Worm (Caenorhabditis elegans): ENCODE results near the gene snb-5.

snb-5 gene

ce11 chrIII:8239325-8239724 is 36.5 kb downstream of the snb-5 start, which contains the start of gene tsp-1:
Gene tsp-1, minus strand, starts transcription at chrIII:8239423.
- TF ChIP-seq elt-2 (tag; optimal IDR thresholded peaks at IDR 0.05) (peak; percentile 24), hlh-13 (GFP tag; optimal IDR thresholded peaks at IDR 0.05) (no peak)

DNA sequence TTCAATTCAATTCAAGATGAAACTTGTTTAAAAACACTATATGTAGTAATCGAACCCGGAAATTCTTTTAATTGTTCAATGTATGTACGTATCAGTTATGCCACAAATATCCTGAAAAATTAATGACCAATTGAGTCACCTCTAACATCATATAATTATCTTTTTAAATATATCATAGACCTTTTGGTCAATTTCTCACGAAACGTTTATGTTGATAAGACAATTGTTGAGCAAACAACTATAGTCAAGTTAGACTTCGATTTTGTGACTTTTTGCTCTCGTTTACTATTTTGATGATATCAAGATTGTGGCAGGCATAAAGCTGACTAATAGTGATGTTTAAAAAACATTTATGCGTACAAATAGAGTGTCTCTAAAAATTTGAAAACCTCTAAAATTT is 37.4 kb downstream of the snb-5 start:
- TF ChIP-seq fkh-6 (tag; optimal IDR thresholded peaks at IDR 0.05) (no peak), elt-2 (tag; optimal IDR thresholded peaks at IDR 0.05) (peak; percentile 24), Y22D7AL.16 (tag; optimal IDR thresholded peaks at IDR 0.05) (no peak)

DNA sequence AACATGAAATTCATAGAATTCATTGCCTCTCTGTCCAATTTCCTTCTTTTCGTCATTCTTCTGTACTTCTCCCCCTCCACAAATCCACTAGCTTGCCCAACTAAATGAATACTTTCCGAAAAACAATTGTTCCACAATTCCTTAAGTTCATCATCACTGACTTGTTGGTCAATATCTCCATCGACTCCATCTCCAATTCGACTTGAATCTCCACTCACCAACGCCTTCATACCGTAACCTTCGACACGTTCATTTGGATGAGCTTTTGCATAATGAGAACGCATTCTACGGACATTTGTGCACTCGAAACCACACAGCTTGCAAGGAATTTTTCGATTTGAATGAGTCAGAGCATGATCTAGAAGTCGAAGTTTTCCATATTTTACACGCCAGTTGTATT is 38.1 kb downstream of the snb-5 start:
- no peak for TF ChIP-seq pat-9 (tag; optimal IDR thresholded peaks at IDR 0.05)
- TF ChIP-seq ceh-6 (GFP tag; optimal IDR thresholded peaks at IDR 0.05): no peak

- TF ChIP-seq ceh-30 (tag; optimal IDR thresholded peaks at IDR 0.05): peak; percentile 100
- TF ChIP-seq elt-4 (tag; optimal IDR thresholded peaks at IDR 0.05): no peak
- peak; percentile 31 for TF ChIP-seq hlh-30 (tag; optimal IDR thresholded peaks at IDR 0.05; ENCODE audit: insufficient read depth)
- peak; percentile 7 for TF ChIP-seq nhr-232 (tag; optimal IDR thresholded peaks at IDR 0.05)
Observed at ce11 chrIII:8242809-8243208, 40.0 kb downstream of the snb-5 start, which contains the start of gene C02F5.12. Gene C02F5.12, minus strand, starts transcription at chrIII:8243029.

- TF ChIP-seq ahr-1 (tag; optimal IDR thresholded peaks at IDR 0.05) (no peak), pha-2 (tag; optimal IDR thresholded peaks at IDR 0.05) (no peak), ama-1 (optimal IDR thresholded peaks at IDR 0.05) (no peak)
Observed at ce11 chrIII:8244052-8244451, 41.2 kb downstream of the snb-5 start, which contains the start of the genes pbs-6 and cids-1. Gene pbs-6, minus strand, starts transcription at chrIII:8244092. Gene cids-1, plus strand, starts transcription at chrIII:8244445.

DNA sequence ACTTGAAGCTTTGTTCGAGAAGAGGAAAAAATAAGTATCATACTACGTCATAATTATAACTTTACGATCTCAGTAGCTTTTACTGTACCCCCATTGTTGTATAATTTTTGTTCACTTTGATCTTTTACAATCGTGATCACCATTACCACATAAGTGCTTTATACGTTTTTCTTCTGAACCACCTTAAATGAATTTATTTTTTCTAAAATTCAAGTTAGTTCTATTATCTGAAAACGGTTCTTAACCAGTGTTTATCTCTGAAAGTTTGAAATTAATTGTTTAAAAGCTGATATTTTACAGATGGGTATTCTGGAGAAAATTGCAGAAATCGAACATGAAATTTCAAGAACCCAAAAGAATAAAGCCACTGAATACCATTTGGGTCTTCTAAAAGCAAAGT is 42.7 kb downstream of the snb-5 start, which contains the start of gene C02F5.3:
C02F5.3 (plus strand) TSS at position 301 of the 400 bp plus-strand sequence.
- no peak for TF ChIP-seq ceh-31 (tag; optimal IDR thresholded peaks at IDR 0.05)
- no peak for TF ChIP-seq ceh-18 (tag; optimal IDR thresholded peaks at IDR 0.05)
- no peak for TF ChIP-seq ets-4 (tag; optimal IDR thresholded peaks at IDR 0.05)
- TF ChIP-seq ceh-14 (tag; optimal IDR thresholded peaks at IDR 0.05): no peak
- TF ChIP-seq ztf-16 (tag; optimal IDR thresholded peaks at IDR 0.05): no peak
- no peak for TF ChIP-seq pha-2 (tag; optimal IDR thresholded peaks at IDR 0.05)
- TF ChIP-seq nhr-232 (tag; optimal IDR thresholded peaks at IDR 0.05): no peak
- TF ChIP-seq ceh-22 (tag; optimal IDR thresholded peaks at IDR 0.05): no peak
- no peak for TF ChIP-seq lim-6 (tag; optimal IDR thresholded peaks at IDR 0.05)
- no peak for TF ChIP-seq nfya-1 (tag; optimal IDR thresholded peaks at IDR 0.05)
- TF ChIP-seq fkh-10 (GFP tag; optimal IDR thresholded peaks at IDR 0.05): no peak
- no peak for TF ChIP-seq ceh-9 (tag; optimal IDR thresholded peaks at IDR 0.05)
- TF ChIP-seq syd-9 (tag; optimal IDR thresholded peaks at IDR 0.05): no peak
- no peak for TF ChIP-seq pax-1 (tag; optimal IDR thresholded peaks at IDR 0.05)
- no peak for TF ChIP-seq ceh-34 (tag; optimal IDR thresholded peaks at IDR 0.05)
- no peak for TF ChIP-seq ceh-24 (tag; optimal IDR thresholded peaks at IDR 0.05)
- TF ChIP-seq ceh-6 (GFP tag; optimal IDR thresholded peaks at IDR 0.05): no peak
- TF ChIP-seq hlh-30 (tag; optimal IDR thresholded peaks at IDR 0.05; ENCODE audit: insufficient read depth): no peak

DNA sequence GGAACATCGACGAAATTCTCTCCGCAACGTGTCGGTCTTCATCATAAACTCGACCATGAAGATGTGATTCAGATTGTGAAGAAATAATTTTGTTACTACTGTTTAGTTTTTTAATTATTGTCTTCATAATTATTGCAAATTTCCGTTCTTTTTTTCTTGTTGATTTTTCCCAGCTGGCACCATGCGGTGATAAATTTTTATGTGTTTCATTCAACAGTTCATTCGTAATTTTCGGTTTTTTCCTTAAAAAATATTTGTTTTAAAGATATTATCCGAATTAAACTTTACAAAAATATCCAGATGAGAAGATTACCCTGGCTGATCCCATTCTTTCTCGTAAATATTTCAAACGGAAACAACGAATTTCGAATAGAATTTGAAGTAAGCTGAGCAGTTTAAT is 44.2 kb downstream of the snb-5 start, which contains the start of gene C02F5.13:
C02F5.13 (plus strand) TSS at position 301 of the 400 bp plus-strand sequence.
- TF ChIP-seq ama-1 (optimal IDR thresholded peaks at IDR 0.05) (no peak), pha-4 (tag; optimal IDR thresholded peaks at IDR 0.05) (no peak), npax-4 (tag; optimal IDR thresholded peaks at IDR 0.05) (no peak), lim-6 (tag; optimal IDR thresholded peaks at IDR 0.05) (no peak), dve-1 (tag; optimal IDR thresholded peaks at IDR 0.05) (no peak), mec-3 (tag; optimal IDR thresholded peaks at IDR 0.05; ENCODE audit: borderline replicate concordance) (no peak), lin-11 (tag; optimal IDR thresholded peaks at IDR 0.05) (no peak), ceh-45 (GFP tag; IDR thresholded peaks at IDR 0.05) (no peak), T23F11.4 (GFP tag; optimal IDR thresholded peaks at IDR 0.05) (no peak), F13H6.1 (tag; optimal IDR thresholded peaks at IDR 0.05) (no peak), ceh-18 (tag; optimal IDR thresholded peaks at IDR 0.05) (no peak), sox-4 (tag; optimal IDR thresholded peaks at IDR 0.05) (no peak), ceh-24 (tag; optimal IDR thresholded peaks at IDR 0.05) (no peak), ceh-22 (tag; optimal IDR thresholded peaks at IDR 0.05) (no peak), hlh-8 (tag; optimal IDR thresholded peaks at IDR 0.05) (no peak), elt-2 (tag; optimal IDR thresholded peaks at IDR 0.05) (no peak), ahr-1 (tag; optimal IDR thresholded peaks at IDR 0.05) (no peak), ceh-2 (tag; optimal IDR thresholded peaks at IDR 0.05) (no peak), ceh-48 (tag; optimal IDR thresholded peaks at IDR 0.05) (no peak)

Data from whole organism, late embryonic.